Worm (Caenorhabditis elegans): ENCODE measurements around the gene efl-2.

- no peak for TF ChIP-seq ref-1 (GFP tag; conservative IDR thresholded peaks at IDR 0.05)
- no peak for TF ChIP-seq cog-1 (tag; optimal IDR thresholded peaks at IDR 0.05)
Observed at ce11 chrII:13389461-13389860, 16.5 kb upstream of the efl-2 start, which contains the start of gene Y48C3A.14.

Measured in whole organism, midembryonic.